Fruit fly (Drosophila melanogaster): ENCODE measurements around the gene CG33654.

dm6 chr3R:9543495-9544180, 39.4 kb downstream of the CG33654 start:
- TF ChIP-seq CG8478 (optimal IDR thresholded peaks at IDR 0.05) = no peak
- TF ChIP-seq CTCF (optimal IDR thresholded peaks at IDR 0.05) = no peak

Data from S2 (cell line).